Worm (Caenorhabditis elegans): ENCODE data around the gene R03G8.1.

- no peak for TF ChIP-seq T22C8.4 (GFP tag; IDR thresholded peaks at IDR 0.05)
- TF ChIP-seq flt-1 (GFP tag; IDR thresholded peaks at IDR 0.05), result no peak
- TF ChIP-seq ztf-29 (GFP tag; IDR thresholded peaks at IDR 0.05), result no peak
- TF ChIP-seq cog-1 (tag; optimal IDR thresholded peaks at IDR 0.05), result no peak
- TF ChIP-seq klf-2 (GFP tag; conservative IDR thresholded peaks at IDR 0.05), result no peak
- TF ChIP-seq med-1 (GFP tag; optimal IDR thresholded peaks at IDR 0.05; ENCODE audit: insufficient read depth), result no peak
- TF ChIP-seq ztf-23 (GFP tag; IDR thresholded peaks at IDR 0.05), result no peak
- no peak for TF ChIP-seq ref-1 (GFP tag; conservative IDR thresholded peaks at IDR 0.05)
Measured at ce11 chrX:13041830-13042229, 42.5 kb upstream of the R03G8.1 start.

All from whole organism, midembryonic.